Fruit fly (Drosophila melanogaster): ENCODE results near the gene CG42342.

CG42342 gene

dm6 chr3R:16553459-16554230 is 51.1 kb downstream of the CG42342 start:
- no peak for TF ChIP-seq Hr96 (GFP tag; optimal IDR thresholded peaks at IDR 0.05)
- no peak for TF ChIP-seq CG33017 (tag; optimal IDR thresholded peaks at IDR 0.05)
- TF ChIP-seq CG1620 (GFP tag; optimal IDR thresholded peaks at IDR 0.05): no peak
- TF ChIP-seq pad (GFP tag; optimal IDR thresholded peaks at IDR 0.05): no peak
- TF ChIP-seq bab1 (GFP tag; optimal IDR thresholded peaks at IDR 0.05): no peak
- no peak for TF ChIP-seq toe (GFP tag; optimal IDR thresholded peaks at IDR 0.05)
- TF ChIP-seq ovo (GFP tag; optimal IDR thresholded peaks at IDR 0.05): no peak
- TF ChIP-seq Clk (GFP tag; optimal IDR thresholded peaks at IDR 0.05): no peak
- TF ChIP-seq CG7101 (tag; optimal IDR thresholded peaks at IDR 0.05): no peak

- TF ChIP-seq Mnt (GFP tag; optimal IDR thresholded peaks at IDR 0.05): no peak
- no peak for TF ChIP-seq ovo (GFP tag; optimal IDR thresholded peaks at IDR 0.05)
- no peak for TF ChIP-seq CG7101 (tag; optimal IDR thresholded peaks at IDR 0.05)
- TF ChIP-seq CG5204 (GFP tag; optimal IDR thresholded peaks at IDR 0.05): no peak
- TF ChIP-seq cnc (optimal IDR thresholded peaks at IDR 0.05): no peak
- TF ChIP-seq CG1620 (GFP tag; optimal IDR thresholded peaks at IDR 0.05): no peak
- no peak for TF ChIP-seq CG12768 (GFP tag; optimal IDR thresholded peaks at IDR 0.05)
- TF ChIP-seq Hr96 (GFP tag; optimal IDR thresholded peaks at IDR 0.05): no peak
- no peak for TF ChIP-seq CG14711 (tag; optimal IDR thresholded peaks at IDR 0.05)
- TF ChIP-seq bab1 (GFP tag; optimal IDR thresholded peaks at IDR 0.05): no peak
- TF ChIP-seq pad (GFP tag; optimal IDR thresholded peaks at IDR 0.05): no peak
- no peak for TF ChIP-seq cic (GFP tag; optimal IDR thresholded peaks at IDR 0.05)
- no peak for TF ChIP-seq Crg-1 (GFP tag; optimal IDR thresholded peaks at IDR 0.05)
- no peak for TF ChIP-seq tj (GFP tag; optimal IDR thresholded peaks at IDR 0.05)
- no peak for TF ChIP-seq CG33017 (tag; optimal IDR thresholded peaks at IDR 0.05)
- TF ChIP-seq Clk (GFP tag; optimal IDR thresholded peaks at IDR 0.05): no peak
- TF ChIP-seq CG11617 (GFP tag; optimal IDR thresholded peaks at IDR 0.05): no peak
- TF ChIP-seq CG7045 (GFP tag; optimal IDR thresholded peaks at IDR 0.05): no peak
- TF ChIP-seq kay (GFP tag; ENCODE audit: borderline replicate concordance): no peak
- no peak for TF ChIP-seq toe (GFP tag; optimal IDR thresholded peaks at IDR 0.05)
Observed at dm6 chr3R:16558623-16559155, 56.1 kb downstream of the CG42342 start.

- no peak for TF ChIP-seq kay (GFP tag; ENCODE audit: borderline replicate concordance)
- TF ChIP-seq cnc (optimal IDR thresholded peaks at IDR 0.05): no peak
- no peak for TF ChIP-seq CG1620 (GFP tag; optimal IDR thresholded peaks at IDR 0.05)
- no peak for TF ChIP-seq bab1 (GFP tag; optimal IDR thresholded peaks at IDR 0.05)
- no peak for TF ChIP-seq CG11617 (GFP tag; optimal IDR thresholded peaks at IDR 0.05)
- no peak for TF ChIP-seq Clk (GFP tag; optimal IDR thresholded peaks at IDR 0.05)
- no peak for TF ChIP-seq cic (GFP tag; optimal IDR thresholded peaks at IDR 0.05)
- TF ChIP-seq CG33017 (tag; optimal IDR thresholded peaks at IDR 0.05): no peak
- no peak for TF ChIP-seq toe (GFP tag; optimal IDR thresholded peaks at IDR 0.05)
- no peak for TF ChIP-seq CG5204 (GFP tag; optimal IDR thresholded peaks at IDR 0.05)
- no peak for TF ChIP-seq CG12768 (GFP tag; optimal IDR thresholded peaks at IDR 0.05)
- TF ChIP-seq CG7101 (tag; optimal IDR thresholded peaks at IDR 0.05): no peak
- TF ChIP-seq CG7045 (GFP tag; optimal IDR thresholded peaks at IDR 0.05): no peak
- TF ChIP-seq ovo (GFP tag; optimal IDR thresholded peaks at IDR 0.05): no peak
- no peak for TF ChIP-seq CG14711 (tag; optimal IDR thresholded peaks at IDR 0.05)
- TF ChIP-seq Crg-1 (GFP tag; optimal IDR thresholded peaks at IDR 0.05): no peak
- no peak for TF ChIP-seq pad (GFP tag; optimal IDR thresholded peaks at IDR 0.05)
- no peak for TF ChIP-seq Mnt (GFP tag; optimal IDR thresholded peaks at IDR 0.05)
Observed at dm6 chr3R:16564775-16565174, 62.2 kb downstream of the CG42342 start.

dm6 chr3R:16569338-16569737 is 66.8 kb downstream of the CG42342 start:
- no peak for TF ChIP-seq CG1620 (GFP tag; optimal IDR thresholded peaks at IDR 0.05)
- no peak for TF ChIP-seq cnc (optimal IDR thresholded peaks at IDR 0.05)
- TF ChIP-seq CG14711 (tag; optimal IDR thresholded peaks at IDR 0.05): no peak
- TF ChIP-seq toe (GFP tag; optimal IDR thresholded peaks at IDR 0.05): no peak
- no peak for TF ChIP-seq pad (GFP tag; optimal IDR thresholded peaks at IDR 0.05)
- no peak for TF ChIP-seq CG33017 (tag; optimal IDR thresholded peaks at IDR 0.05)
- TF ChIP-seq CG11617 (GFP tag; optimal IDR thresholded peaks at IDR 0.05): no peak
- TF ChIP-seq Clk (GFP tag; optimal IDR thresholded peaks at IDR 0.05): no peak
- no peak for TF ChIP-seq tj (GFP tag; optimal IDR thresholded peaks at IDR 0.05)
- TF ChIP-seq Mnt (GFP tag; optimal IDR thresholded peaks at IDR 0.05): no peak
- no peak for TF ChIP-seq CG7101 (tag; optimal IDR thresholded peaks at IDR 0.05)
- TF ChIP-seq kay (GFP tag; ENCODE audit: borderline replicate concordance): no peak

dm6 chr3R:16570484-16570883 is 67.9 kb downstream of the CG42342 start:
- no peak for TF ChIP-seq CG14711 (tag; optimal IDR thresholded peaks at IDR 0.05)
- no peak for TF ChIP-seq Clk (GFP tag; optimal IDR thresholded peaks at IDR 0.05)
- no peak for TF ChIP-seq toe (GFP tag; optimal IDR thresholded peaks at IDR 0.05)
- TF ChIP-seq CG33017 (tag; optimal IDR thresholded peaks at IDR 0.05): no peak
- no peak for TF ChIP-seq ovo (GFP tag; optimal IDR thresholded peaks at IDR 0.05)
- no peak for TF ChIP-seq CG1620 (GFP tag; optimal IDR thresholded peaks at IDR 0.05)
- no peak for TF ChIP-seq CG7045 (GFP tag; optimal IDR thresholded peaks at IDR 0.05)
- no peak for TF ChIP-seq cic (GFP tag; optimal IDR thresholded peaks at IDR 0.05)
- TF ChIP-seq Hr96 (GFP tag; optimal IDR thresholded peaks at IDR 0.05): no peak
- TF ChIP-seq CG12768 (GFP tag; optimal IDR thresholded peaks at IDR 0.05): no peak
- no peak for TF ChIP-seq kay (GFP tag; ENCODE audit: borderline replicate concordance)
- TF ChIP-seq pad (GFP tag; optimal IDR thresholded peaks at IDR 0.05): no peak
- no peak for TF ChIP-seq CG11617 (GFP tag; optimal IDR thresholded peaks at IDR 0.05)
- no peak for TF ChIP-seq cnc (optimal IDR thresholded peaks at IDR 0.05)
- no peak for TF ChIP-seq tj (GFP tag; optimal IDR thresholded peaks at IDR 0.05)
- TF ChIP-seq bab1 (GFP tag; optimal IDR thresholded peaks at IDR 0.05): no peak
- no peak for TF ChIP-seq Mnt (GFP tag; optimal IDR thresholded peaks at IDR 0.05)
